Fruit fly (Drosophila melanogaster) S2 (cell line): ENCODE results near the gene Nle.

Experiments
- CG8478 ChIP-seq: fragments of >200 bp; optimal IDR thresholded peaks from 2 replicates; lab custom pipeline; 2018
- CTCF ChIP-seq, 2 experiments: fragments of >200 bp; optimal IDR thresholded peaks; 2 replicates each; lab custom pipeline; 2018

- TF ChIP-seq CG8478: no peak
- TF ChIP-seq CTCF (optimal IDR thresholded peaks at IDR 0.05; lab: Kevin White, UChicago): no peak
These were observed 26.9 kb upstream of the Nle start, which contains the start of gene Gsc for dm6 chr2L:594635-595384.
